Worm (Caenorhabditis elegans): Measurements from ENCODE around the gene Y48A6B.9.

Gene Y48A6B.9

DNA sequence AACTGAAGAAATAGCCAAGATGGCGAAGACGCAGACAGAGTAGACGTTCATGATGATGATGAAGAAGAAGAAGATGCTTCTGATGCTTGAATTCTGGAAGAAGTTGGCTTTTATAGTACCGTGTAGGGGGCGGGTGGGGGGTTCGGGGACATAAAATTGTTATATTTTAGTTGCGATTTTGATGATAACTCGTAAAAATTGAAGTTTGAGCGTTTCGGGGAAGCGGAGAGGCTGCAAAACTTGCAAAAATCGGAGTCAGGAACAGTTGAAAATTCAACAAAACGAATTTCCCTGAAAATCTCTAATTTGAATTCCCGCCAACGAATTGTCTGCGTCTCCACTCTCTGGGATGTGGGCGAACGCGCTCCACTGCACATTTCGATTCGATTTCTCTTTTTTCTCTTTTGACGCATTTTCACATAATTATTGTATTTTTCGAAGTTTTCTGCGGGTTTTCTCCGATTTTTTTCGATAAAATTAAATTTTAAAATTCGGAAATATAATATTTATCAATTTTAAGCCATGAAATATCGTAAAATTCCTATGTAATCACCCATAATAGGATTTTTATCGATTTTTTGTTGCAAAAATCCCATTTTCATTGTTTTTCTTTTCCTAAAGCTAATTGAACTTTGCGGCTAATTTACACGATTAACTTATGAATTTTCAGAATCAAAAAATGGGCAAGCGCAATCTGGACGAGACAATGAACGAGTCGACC is 25.3 kb upstream of the Y48A6B.9 start, which contains the start of the genes fipr-17 and Y48A6B.3 (continued):
- TF ChIP-seq nhr-102 (tag; optimal IDR thresholded peaks at IDR 0.05) (peak; percentile 19), nhr-42 (GFP tag; IDR thresholded peaks at IDR 0.05) (0 out of 2 replicates have a peak, but pooled peaks have one; percentile 63), mes-2 (tag; optimal IDR thresholded peaks at IDR 0.05; ENCODE audit: poor library complexity, severe bottlenecking) (peak; percentile 93), nhr-25 (tag; optimal IDR thresholded peaks at IDR 0.05; ENCODE audit: borderline replicate concordance, insufficient read depth) (peak; percentile 70), nhr-28 (tag; optimal IDR thresholded peaks at IDR 0.05) (peak; percentile 66), lin-38 (GFP tag; IDR thresholded peaks at IDR 0.05) (peak; percentile 98), dpl-1 (GFP tag; optimal IDR thresholded peaks at IDR 0.05) (peak; percentile 97), madf-9 (GFP tag; conservative IDR thresholded peaks at IDR 0.05) (no peak), lin-13 (GFP tag; optimal IDR thresholded peaks at IDR 0.05) (peak; percentile 76), hlh-11 (tag; optimal IDR thresholded peaks at IDR 0.05) (peak; percentile 51), unc-62 (GFP tag; optimal IDR thresholded peaks at IDR 0.05 in 1 of 2) (no peak), unc-62 (tag; optimal IDR thresholded peaks at IDR 0.05) (no peak), skn-1 (tag; optimal IDR thresholded peaks at IDR 0.05) (no peak), arid-1 (GFP tag; conservative IDR thresholded peaks at IDR 0.05) (peak; percentile 55; the same call in 1 of the 2 replicates), dmd-6 (GFP tag; IDR thresholded peaks at IDR 0.05) (peak; percentile 39; the same call in 1 of the 2 replicates), nhr-77 (tag; optimal IDR thresholded peaks at IDR 0.05) (peak; percentile 75), T20F7.1 (GFP tag; optimal IDR thresholded peaks at IDR 0.05) (no peak), T26A8.4 (GFP tag; IDR thresholded peaks at IDR 0.05) (peak; percentile 43; the same call in 1 of the 2 replicates), daf-16 (GFP tag; optimal IDR thresholded peaks at IDR 0.05) (no peak), daf-16 (tag; optimal IDR thresholded peaks at IDR 0.05) (no peak), hlh-30 (tag; optimal IDR thresholded peaks at IDR 0.05; ENCODE audit: insufficient read depth) (peak; percentile 59), Y105C5A.15 (GFP tag; IDR thresholded peaks at IDR 0.05) (no peak), duxl-1 (tag; optimal IDR thresholded peaks at IDR 0.05; ENCODE audit: poor library complexity) (peak; percentile 60), fkh-10 (GFP tag; optimal IDR thresholded peaks at IDR 0.05) (peak; percentile 67), tag-97 (GFP tag; IDR thresholded peaks at IDR 0.05) (no peak), lsy-2 (tag; optimal IDR thresholded peaks at IDR 0.05) (peak in 1 of 2 experiments; percentile 91), nhr-11 (tag; optimal IDR thresholded peaks at IDR 0.05) (peak; percentile 68), unc-130 (GFP tag; optimal IDR thresholded peaks at IDR 0.05) (peak; percentile 39), zip-11 (GFP tag; IDR thresholded peaks at IDR 0.05) (no peak)

DNA sequence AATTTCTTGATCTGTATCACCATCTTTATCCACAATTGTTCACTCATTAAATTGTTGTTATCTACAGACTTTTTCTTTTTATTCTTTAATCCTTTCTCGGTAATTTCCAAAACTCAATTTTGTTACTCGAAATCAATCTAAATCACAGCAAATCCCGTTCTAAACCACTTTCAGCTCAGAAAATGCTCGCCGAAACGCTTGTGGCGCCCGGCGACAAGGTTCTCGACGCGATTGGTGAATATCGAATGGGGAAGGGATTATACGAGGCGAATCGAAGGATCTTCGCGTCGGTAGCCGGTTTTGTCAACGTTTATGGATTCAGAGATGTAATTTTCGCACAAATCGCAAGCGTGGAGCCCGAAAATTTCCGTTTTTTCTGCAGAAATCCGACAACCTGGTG is 24.1 kb upstream of the Y48A6B.9 start, which contains the start of gene exos-1:
TSS of gene exos-1 (plus strand) at position 175 of the 400 bp plus-strand sequence.
- TF ChIP-seq ctbp-1 (GFP tag; IDR thresholded peaks at IDR 0.05) (0 out of 2 replicates have a peak, but pooled peaks have one; percentile 39), ces-1 (GFP tag; optimal IDR thresholded peaks at IDR 0.05) (no peak), lin-38 (GFP tag; IDR thresholded peaks at IDR 0.05) (peak; percentile 48), aha-1 (tag) (no peak), unc-62 (GFP tag; optimal IDR thresholded peaks at IDR 0.05 in 1 of 2) (peak in 1 of 2 experiments; percentile 45), unc-62 (tag; optimal IDR thresholded peaks at IDR 0.05) (no peak)

DNA sequence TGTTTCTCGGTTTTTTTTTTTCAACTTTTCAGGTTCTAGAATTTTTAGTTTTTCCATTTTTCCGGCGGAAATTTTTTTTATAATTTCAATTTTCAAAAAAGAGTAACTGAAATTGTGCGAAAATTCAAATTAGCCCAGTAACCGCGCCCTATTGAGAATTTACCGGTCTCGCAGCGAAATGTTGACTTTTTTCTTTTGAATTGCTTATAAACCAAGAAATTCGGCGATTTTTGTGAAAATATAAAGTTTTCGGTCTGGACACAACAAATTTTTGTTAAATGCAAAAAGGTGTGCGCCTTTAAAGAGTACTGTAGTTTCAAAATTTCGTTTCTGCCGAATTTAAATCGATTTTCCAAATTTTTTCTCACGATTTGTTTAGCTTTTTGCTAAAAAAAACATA is 22.4 kb upstream of the Y48A6B.9 start:
- TF ChIP-seq ceh-20 (GFP tag; IDR thresholded peaks at IDR 0.05) (no peak), lin-38 (GFP tag; IDR thresholded peaks at IDR 0.05) (peak; percentile 52)

DNA sequence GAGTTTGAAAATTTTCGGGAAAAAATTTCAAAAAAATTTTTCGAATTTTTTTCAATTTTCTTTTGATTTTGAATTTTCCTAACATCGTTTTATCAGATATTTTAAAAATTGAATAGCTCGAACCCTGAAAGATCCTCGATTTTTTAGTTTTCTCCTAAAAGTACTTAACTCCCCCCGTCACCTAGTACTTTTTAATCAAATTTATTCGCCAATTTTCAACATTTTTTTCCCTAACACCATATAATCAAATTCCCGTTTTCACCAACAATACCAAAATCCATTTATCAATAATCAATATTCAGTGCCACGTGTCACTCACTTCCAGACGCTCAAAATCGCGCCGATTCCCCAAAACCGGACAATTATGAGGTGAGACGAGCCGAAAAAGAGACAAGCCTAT is 20.7 kb upstream of the Y48A6B.9 start, which contains the start of gene kvs-4:
TSS of gene kvs-4 (plus strand) at position 301 of the 400 bp plus-strand sequence.
- TF ChIP-seq dmd-9 (GFP tag; IDR thresholded peaks at IDR 0.05) (no peak), lin-15B (tag; optimal IDR thresholded peaks at IDR 0.05) (no peak), F44E2.7 (GFP tag; IDR thresholded peaks at IDR 0.05) (no peak), zag-1 (tag; optimal IDR thresholded peaks at IDR 0.05) (no peak)
